Worm (Caenorhabditis elegans) whole organism, late embryonic: ENCODE measurements around the gene twk-10.
A peak's percentile ranks its signal among the peaks of the same experiment; 100 is the strongest.

Experiments used
- C08G9.2 ChIP-seq: sonication (generic microtip); optimal IDR thresholded peaks from 2 replicates; lab custom pipeline; 2016; ENCODE audit warnings: mild to moderate bottlenecking, missing genetic modification characterization, moderate library complexity, missing compliant biosample characterization
- F13H6.1 ChIP-seq: sonication (generic microtip); optimal IDR thresholded peaks from 2 replicates; lab custom pipeline; 2016; ENCODE audit warnings: missing genetic modification characterization, missing compliant biosample characterization
- T23F11.4 ChIP-seq: fragments of 200-800 bp; sonication (Bioruptor generic); optimal IDR thresholded peaks from 2 replicates; lab custom pipeline; 2018; ENCODE audit warnings: mild to moderate bottlenecking, missing genetic modification characterization, missing compliant biosample characterization
- ama-1 ChIP-seq: fragments of 150-350 bp; optimal IDR thresholded peaks from 2 replicates; lab custom pipeline; 2014
- ceh-18 ChIP-seq: sonication (generic microtip); optimal IDR thresholded peaks from 2 replicates; lab custom pipeline; 2016; ENCODE audit warnings: missing genetic modification characterization, missing compliant biosample characterization
- ceh-24 ChIP-seq: sonication (generic microtip); optimal IDR thresholded peaks from 2 replicates; lab custom pipeline; 2016; ENCODE audit warnings: mild to moderate bottlenecking, missing genetic modification characterization, missing compliant biosample characterization
- ceh-30 ChIP-seq: fragments of 150-350 bp; optimal IDR thresholded peaks from 2 replicates; lab custom pipeline; 2014; ENCODE audit warnings: missing biosample characterization, missing genetic modification characterization
- ceh-31 ChIP-seq: sonication (generic microtip); optimal IDR thresholded peaks from 2 replicates; lab custom pipeline; 2016; ENCODE audit warnings: missing genetic modification characterization, missing compliant biosample characterization
- ceh-34 ChIP-seq: sonication (generic microtip); optimal IDR thresholded peaks from 2 replicates; lab custom pipeline; 2016; ENCODE audit warnings: mild to moderate bottlenecking, missing genetic modification characterization, missing compliant biosample characterization
- ceh-45 ChIP-seq: fragments of 200-800 bp; sonication (Bioruptor generic); IDR thresholded peaks from 2 replicates; pipeline ENCODE4 v1.3.6; 2022; ENCODE audit warnings: missing genetic modification reagents, missing genetic modification characterization, missing compliant biosample characterization
- dve-1 ChIP-seq: sonication (generic microtip); optimal IDR thresholded peaks from 2 replicates; lab custom pipeline; 2017; ENCODE audit warnings: antibody characterized with exemption, mild to moderate bottlenecking, missing genetic modification characterization, missing compliant biosample characterization
- elt-2 ChIP-seq: sonication (generic microtip); optimal IDR thresholded peaks from 2 replicates; lab custom pipeline; 2016; ENCODE audit warnings: missing genetic modification reagents, missing genetic modification characterization, missing compliant biosample characterization
- elt-4 ChIP-seq: sonication (generic microtip); optimal IDR thresholded peaks from 2 replicates; lab custom pipeline; 2016; ENCODE audit warnings: missing genetic modification characterization, missing compliant biosample characterization
- ets-4 ChIP-seq: sonication (generic microtip); optimal IDR thresholded peaks from 2 replicates; lab custom pipeline; 2016; ENCODE audit warnings: missing genetic modification characterization, missing compliant biosample characterization
- fkh-6 ChIP-seq: sonication (generic microtip); optimal IDR thresholded peaks from 2 replicates; lab custom pipeline; 2016; ENCODE audit warnings: missing genetic modification characterization, missing compliant biosample characterization
- hlh-6 ChIP-seq: sonication (generic microtip); optimal IDR thresholded peaks from 2 replicates; lab custom pipeline; 2016; ENCODE audit warnings: missing genotype, missing genetic modification characterization, missing compliant biosample characterization
- nfya-1 ChIP-seq: sonication (generic microtip); optimal IDR thresholded peaks from 2 replicates; lab custom pipeline; 2017; ENCODE audit warnings: missing genetic modification characterization, mild to moderate bottlenecking, missing compliant biosample characterization, antibody characterized with exemption, moderate library complexity
- nhr-232 ChIP-seq: sonication (generic microtip); optimal IDR thresholded peaks from 2 replicates; lab custom pipeline; 2016; ENCODE audit warnings: missing genetic modification characterization, missing compliant biosample characterization
- pag-3 ChIP-seq: sonication (generic microtip); optimal IDR thresholded peaks from 2 replicates; lab custom pipeline; 2016; ENCODE audit warnings: missing compliant biosample characterization, missing genetic modification characterization, borderline replicate concordance
- pha-2 ChIP-seq: sonication (generic microtip); optimal IDR thresholded peaks from 2 replicates; lab custom pipeline; 2017; ENCODE audit warnings: mild to moderate bottlenecking, missing genetic modification characterization, missing compliant biosample characterization
- pqm-1 ChIP-seq: sonication (generic microtip); optimal IDR thresholded peaks from 2 replicates; lab custom pipeline; 2016; ENCODE audit warnings: missing genetic modification characterization, missing compliant biosample characterization
- pros-1 ChIP-seq: fragments of 150-350 bp; optimal IDR thresholded peaks from 2 replicates; lab custom pipeline; 2014; ENCODE audit warnings: missing biosample characterization, missing genetic modification reagents, missing genetic modification characterization
- ref-2 ChIP-seq: sonication (generic microtip); optimal IDR thresholded peaks from 2 replicates; lab custom pipeline; 2016; ENCODE audit warnings: missing genetic modification characterization, missing compliant biosample characterization
- sox-4 ChIP-seq: sonication (generic microtip); optimal IDR thresholded peaks from 2 replicates; lab custom pipeline; 2017; ENCODE audit warnings: mild to moderate bottlenecking, missing genetic modification characterization, inconsistent platforms, missing compliant biosample characterization
- tbx-2 ChIP-seq: sonication (generic microtip); optimal IDR thresholded peaks from 2 replicates; lab custom pipeline; 2016; ENCODE audit warnings: missing genetic modification characterization, missing compliant biosample characterization
- unc-3 ChIP-seq, 2 experiments: fragments of 200-800 bp in 1 of 2; sonication (Bioruptor generic) in 1 of 2; sonication (generic microtip) in 1 of 2; conservative IDR thresholded peaks in 1 of 2; optimal IDR thresholded peaks in 1 of 2; 2 replicates each; pipeline versions ENCODE4 v1.3.6 to Lab custom; 2016 to 2022; ENCODE audit warnings: missing compliant biosample characterization in 2 of 2, missing genetic modification characterization in 2 of 2, missing genetic modification reagents in 1 of 2
- unc-42 ChIP-seq: sonication (generic microtip); optimal IDR thresholded peaks from 2 replicates; lab custom pipeline; 2016; ENCODE audit warnings: missing genotype, missing genetic modification characterization, missing compliant biosample characterization
- zip-5 ChIP-seq: sonication (generic microtip); optimal IDR thresholded peaks from 2 replicates; lab custom pipeline; 2016; ENCODE audit warnings: missing genetic modification characterization, missing compliant biosample characterization
- ztf-16 ChIP-seq: sonication (generic microtip); optimal IDR thresholded peaks from 2 replicates; lab custom pipeline; 2017; ENCODE audit warnings: missing genetic modification characterization, missing compliant biosample characterization

Gene twk-10

DNA sequence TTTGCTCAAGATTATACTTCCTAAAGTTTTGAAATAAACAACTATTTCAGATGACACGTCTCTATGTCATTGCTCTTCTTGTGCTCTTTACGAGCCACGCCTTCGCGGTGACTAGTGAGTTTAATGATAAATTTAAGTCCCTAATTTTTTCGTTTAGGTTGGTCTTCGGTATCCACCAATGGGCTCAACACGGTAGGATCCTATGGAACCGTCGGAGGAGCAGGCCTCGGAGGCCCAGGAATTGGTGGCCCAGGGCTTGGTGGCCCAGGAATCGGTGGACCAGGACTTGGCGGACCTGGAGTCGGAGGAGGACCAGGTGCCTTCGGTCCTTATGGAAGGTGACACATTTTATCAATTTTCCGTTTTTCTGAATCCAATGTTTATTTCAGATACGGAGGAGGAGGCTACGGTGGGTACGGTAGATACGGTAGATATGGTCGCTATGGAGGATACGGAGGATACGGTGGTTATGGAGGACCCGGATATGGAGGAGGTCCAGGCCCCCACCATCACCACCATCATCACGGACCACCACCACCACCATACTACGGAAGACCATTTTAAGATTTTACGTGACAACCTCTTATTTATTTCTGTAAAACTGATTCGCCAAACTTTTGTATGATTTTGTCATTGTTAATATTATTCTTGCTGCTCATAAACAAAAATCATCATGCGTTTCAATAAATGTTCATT is 31.6 kb upstream of the twk-10 start, which contains the start of the genes F46E10.2 and F46E10.18:
Gene F46E10.2, plus strand, starts transcription at position 51 of the 696 bp plus-strand sequence.
Gene F46E10.18, plus strand, starts transcription at position 646 of the 696 bp plus-strand sequence.
- TF ChIP-seq ceh-18 (tag; lab: Kevin White, UChicago), result no peak
- TF ChIP-seq, all 69 proteins: peak for 0

DNA sequence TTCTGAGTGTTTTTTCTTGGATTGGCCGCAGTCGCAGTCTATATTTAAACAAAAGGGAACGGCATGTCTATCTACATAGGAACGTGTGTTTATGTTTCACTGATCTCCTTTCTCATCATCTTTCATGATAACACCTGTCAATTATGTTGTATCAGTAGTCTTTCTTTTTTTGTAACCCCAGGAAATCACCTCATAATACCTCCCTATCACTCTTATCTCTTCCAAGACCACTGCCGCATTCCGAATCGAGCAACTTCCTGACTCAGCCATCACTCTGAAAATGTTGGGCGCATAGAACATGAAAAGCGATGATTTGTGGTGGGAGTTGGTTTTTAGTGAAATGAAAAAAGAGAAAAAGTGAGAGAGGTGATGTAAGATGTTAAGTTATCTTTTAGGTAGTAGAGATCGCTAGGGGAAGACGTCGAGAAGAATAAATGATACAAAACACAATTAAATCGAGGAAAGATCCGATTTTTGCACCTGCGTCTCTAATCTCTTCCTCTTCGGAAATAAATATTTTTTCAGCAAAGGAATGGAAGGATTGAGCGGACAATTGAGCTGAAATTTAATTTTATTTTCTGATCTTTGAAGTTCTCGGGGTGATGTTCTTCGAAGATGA is 29.2 kb upstream of the twk-10 start:
- TF ChIP-seq sox-4 (tag; lab: Kevin White, UChicago) (no peak), pqm-1 (tag; lab: Kevin White, UChicago) (no peak), elt-2 (tag; lab: Kevin White, UChicago) (peak; percentile 10)

DNA sequence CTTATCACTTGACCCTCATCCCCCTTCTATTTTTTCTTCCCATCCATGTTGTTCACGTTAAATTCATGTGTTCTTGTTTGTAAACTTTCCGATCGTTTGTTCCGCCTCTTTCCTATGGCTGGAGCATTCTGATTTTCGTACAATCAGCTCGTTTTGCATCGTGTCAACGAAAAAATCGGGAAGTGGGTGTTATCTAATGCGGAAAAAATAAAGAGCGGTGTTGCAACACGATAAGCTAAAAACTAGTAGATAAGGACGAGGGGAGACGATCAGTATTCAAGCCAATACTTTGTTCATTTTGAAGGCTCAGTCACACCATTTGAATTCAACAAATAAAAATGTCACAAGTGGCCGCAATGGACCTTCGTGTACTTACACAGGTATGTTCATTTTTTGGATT is 27.4 kb upstream of the twk-10 start, which contains the start of gene acs-1:
Gene acs-1, plus strand, starts transcription at position 233 of the 400 bp plus-strand sequence.
- no peak for TF ChIP-seq pag-3
- peak; percentile 43 for TF ChIP-seq elt-2 (tag; lab: Kevin White, UChicago)

DNA sequence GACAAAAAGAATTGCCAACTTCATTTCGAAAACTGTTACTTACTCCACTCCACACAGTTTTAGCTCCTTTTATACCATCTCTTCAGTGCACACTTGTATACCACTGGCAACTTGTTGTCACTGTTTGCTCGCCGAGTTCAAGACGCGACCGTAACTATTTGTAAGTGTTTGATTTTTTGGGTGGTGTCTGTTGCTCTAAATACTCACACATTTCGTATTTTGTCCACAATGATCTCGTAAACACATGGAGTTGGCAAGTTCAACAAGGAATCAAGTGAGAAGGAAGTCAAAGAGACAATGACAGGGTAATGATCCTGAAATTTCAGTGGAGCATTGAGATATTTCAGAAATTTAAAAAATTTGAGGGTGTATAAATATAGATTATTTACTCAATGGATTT is 19.1 kb upstream of the twk-10 start, which contains the start of gene hpo-26:
Gene hpo-26, minus strand, starts transcription at position 31 of the 400 bp plus-strand sequence.
- TF ChIP-seq elt-4 (no peak), ama-1 (lab: Kevin White, UChicago) (peak; percentile 6), nhr-232 (tag; lab: Kevin White, UChicago) (no peak)

DNA sequence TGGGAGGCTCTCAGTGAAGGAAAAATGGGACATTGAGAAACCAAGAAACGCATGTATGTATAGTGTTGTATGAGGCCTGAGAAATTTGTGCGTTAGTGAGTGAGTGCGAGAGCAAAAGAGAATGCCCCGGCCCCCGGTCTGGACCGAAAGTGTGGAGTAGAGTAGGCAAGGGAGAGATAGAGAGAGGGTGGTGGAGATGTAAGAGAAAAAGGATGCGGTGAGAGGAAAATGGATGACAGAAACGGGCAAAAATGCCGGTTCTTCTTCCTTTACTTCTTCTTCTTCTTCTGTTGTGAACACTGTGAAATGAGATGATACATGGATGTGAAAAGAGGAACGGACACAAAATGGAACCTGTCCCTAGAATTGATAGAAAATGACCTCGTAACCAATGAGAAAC is 13.8 kb upstream of the twk-10 start:
- TF ChIP-seq elt-4 (no peak), dve-1 (tag; lab: Kevin White, UChicago) (no peak), pha-2 (tag; lab: Kevin White, UChicago) (no peak), ets-4 (tag; lab: Kevin White, UChicago) (no peak), T23F11.4 (GFP tag; lab: Kevin White, UChicago) (no peak), unc-42 (tag; lab: Kevin White, UChicago) (peak; percentile 32), ceh-30 (tag; lab: Kevin White, UChicago) (no peak), ceh-45 (GFP tag; lab: Robert Waterston, UW) (0 out of 2 replicates have a peak, but pooled peaks have one; percentile 29), C08G9.2 (tag; lab: Kevin White, UChicago) (peak; percentile 30), ceh-34 (tag; lab: Kevin White, UChicago) (no peak), ztf-16 (tag; lab: Kevin White, UChicago) (no peak), zip-5 (no peak), F13H6.1 (tag; lab: Kevin White, UChicago) (no peak), ceh-18 (tag; lab: Kevin White, UChicago) (peak; percentile 45), nfya-1 (tag; lab: Kevin White, UChicago) (peak; percentile 13), ceh-31 (tag; lab: Kevin White, UChicago) (peak; percentile 32), ceh-24 (tag; lab: Kevin White, UChicago) (no peak), hlh-6 (peak; percentile 3), pros-1 (tag; lab: Kevin White, UChicago) (no peak), unc-3 (GFP tag; conservative IDR thresholded peaks at IDR 0.05; lab: Robert Waterston, UW) (no peak), unc-3 (tag; optimal IDR thresholded peaks at IDR 0.05; lab: Kevin White, UChicago) (no peak)

DNA sequence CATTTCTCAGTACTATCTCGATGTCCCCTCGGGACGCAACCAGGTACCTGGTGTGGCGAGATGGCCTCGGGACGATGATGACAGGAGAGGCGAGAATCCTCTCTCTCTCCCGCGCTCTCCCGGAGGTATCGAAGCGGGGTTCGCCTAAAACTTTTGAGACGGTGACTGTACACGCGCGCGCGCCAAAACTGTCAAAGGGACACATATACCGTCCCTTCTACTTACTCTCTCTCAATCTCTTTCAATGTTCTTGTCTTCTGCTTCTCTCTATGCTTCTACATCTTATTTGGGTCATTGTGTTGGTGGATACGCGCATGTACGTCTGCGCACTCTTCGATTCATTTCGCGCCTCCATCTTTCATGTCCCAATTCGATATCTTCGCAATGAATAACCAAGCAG is 10.3 kb upstream of the twk-10 start:
- TF ChIP-seq pros-1 (tag; lab: Kevin White, UChicago) (peak; percentile 58), fkh-6 (tag; lab: Kevin White, UChicago) (no peak), ref-2 (tag; lab: Kevin White, UChicago) (peak; percentile 55), ceh-30 (tag; lab: Kevin White, UChicago) (no peak), T23F11.4 (GFP tag; lab: Kevin White, UChicago) (peak; percentile 37), tbx-2 (tag; lab: Kevin White, UChicago) (peak; percentile 32), pha-2 (tag; lab: Kevin White, UChicago) (no peak)
